Fruit fly (Drosophila melanogaster) whole organism, embryonic: ENCODE measurements around the gene Prm.

Source experiments
- Fer3 ChIP-seq: fragments of 200-800 bp; sonication (Bioruptor generic); optimal IDR thresholded peaks from 2 replicates; lab custom pipeline; 2018; ENCODE audit warnings: missing biosample characterization, mild to moderate bottlenecking, missing genetic modification characterization, moderate library complexity
- cg ChIP-seq: fragments of 200-800 bp; sonication (Bioruptor generic); optimal IDR thresholded peaks from 3 replicates; lab custom pipeline; 2019; ENCODE audit warnings: missing biosample characterization, mild to moderate bottlenecking, missing genetic modification characterization, moderate library complexity
- danr ChIP-seq: fragments of 200-800 bp; sonication (Bioruptor generic); IDR thresholded peaks from 2 replicates; pipeline ENCODE4 v1.3.6; 2022; ENCODE audit warnings: missing biosample characterization, missing genetic modification characterization
- fru ChIP-seq: fragments of >200 bp; optimal IDR thresholded peaks from 2 replicates; lab custom pipeline; 2017
- gce ChIP-seq: fragments of 200-800 bp; sonication (Bioruptor generic); IDR thresholded peaks from 3 replicates; pipeline ENCODE4 v1.3.6; 2022; ENCODE audit warnings: missing biosample characterization, missing genetic modification characterization
- knrl ChIP-seq: fragments of 200-800 bp; sonication (Bioruptor generic); IDR thresholded peaks from 3 replicates; pipeline ENCODE4 v1.3.6; 2022; ENCODE audit warnings: missing biosample characterization, missing genetic modification characterization; ENCODE audit not compliant: partially characterized antibody
- pan ChIP-seq, 4 experiments: fragments of >200 bp in 3 of 4; fragments of 200-800 bp in 1 of 4; sonication (Bioruptor generic) in 1 of 4; optimal IDR thresholded peaks in 3 of 4; IDR thresholded peaks in 1 of 4; 2 replicates each; pipeline versions ENCODE4 v1.3.6 to Lab custom; 2017 to 2022; ENCODE audit warnings: missing biosample characterization in 2 of 4, missing genetic modification characterization in 2 of 4, mixed read lengths in 1 of 4

DNA sequence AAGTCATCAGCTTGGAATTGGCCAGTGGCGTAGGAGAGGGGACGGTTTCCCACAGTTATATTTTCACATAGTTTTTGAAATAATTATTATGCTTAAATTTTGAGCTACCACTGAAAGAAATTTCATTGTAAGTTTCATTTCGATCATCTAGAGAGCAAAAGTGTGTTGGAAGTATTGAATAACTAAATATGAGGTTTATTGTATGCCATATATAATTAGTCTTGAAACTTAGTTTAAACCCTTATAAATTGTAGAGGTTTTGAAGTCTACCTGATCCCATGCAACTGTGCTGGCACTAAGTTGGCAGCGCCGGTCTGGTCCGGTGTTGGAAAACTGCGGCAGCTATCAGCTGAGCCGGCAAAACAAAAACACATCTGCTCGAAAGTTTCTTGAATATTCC is 24.0 kb downstream of the Prm start, which contains the start of the genes CG32022 and CG6511:
- TF ChIP-seq pan (optimal IDR thresholded peaks at IDR 0.05; lab: Kevin White, UChicago) (no peak), pan (GFP tag; optimal IDR thresholded peaks at IDR 0.05 in 1 of 2, IDR thresholded peaks at IDR 0.05 in 1 of 2) (peak in 1 of 2 experiments; percentile 94), fru (no peak), gce (GFP tag; lab: Robert Waterston, UW) (peak; percentile 89), knrl (GFP tag; lab: Robert Waterston, UW) (no peak; the same call in 2 of the 3 replicates), cg (GFP tag; lab: Kevin White, UChicago) (no peak), Fer3 (tag; lab: Kevin White, UChicago) (peak; percentile 96), danr (peak; percentile 92)
